Worm (Caenorhabditis elegans) whole organism, early embryonic: ENCODE measurements around the gene sdz-8.
A peak's percentile ranks its signal among the peaks of the same experiment; 100 is the strongest.

Experiments used
- B0310.2 ChIP-seq: sonication (generic microtip); optimal IDR thresholded peaks from 2 replicates; lab custom pipeline; 2016; ENCODE audit warnings: mild to moderate bottlenecking, missing genetic modification characterization, missing compliant biosample characterization
- F13C5.2 ChIP-seq: sonication (generic microtip); optimal IDR thresholded peaks from 2 replicates; lab custom pipeline; 2017; ENCODE audit warnings: mild to moderate bottlenecking, missing genetic modification characterization, inconsistent platforms, missing compliant biosample characterization
- aly-1 ChIP-seq: sonication (generic microtip); optimal IDR thresholded peaks from 2 replicates; lab custom pipeline; 2016; ENCODE audit warnings: missing genetic modification characterization, missing compliant biosample characterization
- ama-1 ChIP-seq: fragments of 150-350 bp; optimal IDR thresholded peaks from 2 replicates; lab custom pipeline; 2014
- ceh-13 ChIP-seq: fragments of 200-800 bp; sonication (Bioruptor generic); optimal IDR thresholded peaks from 2 replicates; lab custom pipeline; 2018; ENCODE audit warnings: mild to moderate bottlenecking, missing genetic modification characterization, missing compliant biosample characterization
- ceh-36 ChIP-seq: sonication (generic microtip); optimal IDR thresholded peaks from 2 replicates; lab custom pipeline; 2016; ENCODE audit warnings: missing genetic modification characterization, inconsistent platforms, missing compliant biosample characterization
- ets-7 ChIP-seq: sonication (generic microtip); optimal IDR thresholded peaks from 2 replicates; lab custom pipeline; 2016; ENCODE audit warnings: missing genotype, missing genetic modification characterization, missing compliant biosample characterization
- flt-1 ChIP-seq: fragments of 200-800 bp; sonication (Bioruptor generic); IDR thresholded peaks from 2 replicates; pipeline ENCODE4 v1.3.6; 2022; ENCODE audit warnings: missing genetic modification characterization, missing compliant biosample characterization
- hmbx-1 ChIP-seq: sonication (generic microtip); optimal IDR thresholded peaks from 2 replicates; lab custom pipeline; 2016; ENCODE audit warnings: mild to moderate bottlenecking, missing genetic modification characterization, missing compliant biosample characterization
- hmg-4 ChIP-seq: fragments of 200-800 bp; sonication (Bioruptor generic); optimal IDR thresholded peaks from 2 replicates; lab custom pipeline; 2018; ENCODE audit warnings: mild to moderate bottlenecking, missing genetic modification characterization, missing compliant biosample characterization
- hnd-1 ChIP-seq: sonication (generic microtip); optimal IDR thresholded peaks from 2 replicates; lab custom pipeline; 2016; ENCODE audit warnings: missing genetic modification characterization, missing compliant biosample characterization
- pes-1 ChIP-seq: fragments of 200-800 bp; sonication (Bioruptor generic); IDR thresholded peaks from 2 replicates; pipeline ENCODE4 v1.3.6; 2022; ENCODE audit warnings: missing genetic modification reagents, missing genetic modification characterization, missing compliant biosample characterization
- scrt-1 ChIP-seq: fragments of 200-800 bp; sonication (Bioruptor generic); IDR thresholded peaks from 2 replicates; pipeline ENCODE4 v1.3.6; 2022; ENCODE audit warnings: missing genetic modification characterization, missing compliant biosample characterization
- sea-1 ChIP-seq: fragments of 200-800 bp; sonication (Bioruptor generic); conservative IDR thresholded peaks from 2 replicates; pipeline ENCODE4 v1.3.6; 2022; ENCODE audit warnings: missing genetic modification characterization, missing compliant biosample characterization
- tbx-11 ChIP-seq: fragments of 200-800 bp; sonication (Bioruptor generic); IDR thresholded peaks from 2 replicates; pipeline ENCODE4 v1.3.6; 2022; ENCODE audit warnings: missing genetic modification characterization, missing compliant biosample characterization
- tbx-37 ChIP-seq: fragments of 200-800 bp; sonication (Bioruptor generic); conservative IDR thresholded peaks from 2 replicates; pipeline ENCODE4 v1.3.6; 2022; ENCODE audit warnings: missing genetic modification reagents, missing genetic modification characterization, missing compliant biosample characterization
- tra-4 ChIP-seq: sonication (generic microtip); optimal IDR thresholded peaks from 2 replicates; lab custom pipeline; 2017; ENCODE audit warnings: missing genetic modification characterization, missing compliant biosample characterization

sdz-8 gene

DNA sequence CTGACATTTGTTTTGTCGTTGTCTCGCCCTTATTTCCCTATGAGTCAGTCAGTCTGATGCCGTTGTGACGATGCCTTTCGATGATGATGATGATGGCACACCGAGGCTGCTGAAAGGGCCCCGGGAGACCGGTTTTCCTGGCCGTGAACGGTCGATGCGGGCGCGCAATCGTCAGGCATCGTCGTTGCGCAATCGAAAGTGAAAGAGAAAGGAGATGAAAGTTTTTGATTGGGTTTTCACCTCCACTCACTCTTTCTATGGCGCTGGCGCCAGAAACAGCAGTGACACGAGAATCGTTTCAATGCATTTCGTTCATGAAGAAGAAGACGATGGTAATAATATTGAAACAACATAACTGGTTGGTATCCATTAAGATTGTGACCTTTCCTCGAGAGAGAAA is 17.0 kb upstream of the sdz-8 start:
- TF ChIP-seq B0310.2 (tag; lab: Kevin White, UChicago) (no peak), flt-1 (GFP tag; lab: Robert Waterston, UW) (no peak), tbx-37 (GFP tag; lab: Robert Waterston, UW) (no peak), ama-1 (lab: Kevin White, UChicago) (no peak), tra-4 (tag; lab: Kevin White, UChicago) (no peak), hmbx-1 (tag; lab: Kevin White, UChicago) (no peak), hnd-1 (tag; lab: Kevin White, UChicago) (no peak), scrt-1 (GFP tag; lab: Robert Waterston, UW) (no peak), ceh-36 (no peak), pes-1 (GFP tag; lab: Robert Waterston, UW) (no peak), sea-1 (GFP tag; lab: Robert Waterston, UW) (no peak), ceh-13 (no peak)

ce11 chrV:11532535-11532853 is 16.5 kb upstream of the sdz-8 start:
- TF ChIP-seq F13C5.2 (tag; lab: Kevin White, UChicago) = no peak
- no peak for TF ChIP-seq flt-1 (GFP tag; lab: Robert Waterston, UW)
- TF ChIP-seq ama-1 (lab: Kevin White, UChicago) = no peak
- no peak for TF ChIP-seq ceh-36
- TF ChIP-seq pes-1 (GFP tag; lab: Robert Waterston, UW) = no peak
- TF ChIP-seq ets-7 (tag; lab: Kevin White, UChicago) = no peak
- TF ChIP-seq hnd-1 (tag; lab: Kevin White, UChicago) = no peak
- TF ChIP-seq B0310.2 (tag; lab: Kevin White, UChicago) = no peak
- no peak for TF ChIP-seq sea-1 (GFP tag; lab: Robert Waterston, UW)
- TF ChIP-seq aly-1 = no peak
- TF ChIP-seq tbx-11 (GFP tag; lab: Robert Waterston, UW) = no peak
- no peak for TF ChIP-seq tra-4 (tag; lab: Kevin White, UChicago)
- no peak for TF ChIP-seq hmg-4 (GFP tag; lab: Kevin White, UChicago)
- TF ChIP-seq hmbx-1 (tag; lab: Kevin White, UChicago) = no peak
- no peak for TF ChIP-seq ceh-13
- no peak for TF ChIP-seq tbx-37 (GFP tag; lab: Robert Waterston, UW)
- no peak for TF ChIP-seq scrt-1 (GFP tag; lab: Robert Waterston, UW)

DNA sequence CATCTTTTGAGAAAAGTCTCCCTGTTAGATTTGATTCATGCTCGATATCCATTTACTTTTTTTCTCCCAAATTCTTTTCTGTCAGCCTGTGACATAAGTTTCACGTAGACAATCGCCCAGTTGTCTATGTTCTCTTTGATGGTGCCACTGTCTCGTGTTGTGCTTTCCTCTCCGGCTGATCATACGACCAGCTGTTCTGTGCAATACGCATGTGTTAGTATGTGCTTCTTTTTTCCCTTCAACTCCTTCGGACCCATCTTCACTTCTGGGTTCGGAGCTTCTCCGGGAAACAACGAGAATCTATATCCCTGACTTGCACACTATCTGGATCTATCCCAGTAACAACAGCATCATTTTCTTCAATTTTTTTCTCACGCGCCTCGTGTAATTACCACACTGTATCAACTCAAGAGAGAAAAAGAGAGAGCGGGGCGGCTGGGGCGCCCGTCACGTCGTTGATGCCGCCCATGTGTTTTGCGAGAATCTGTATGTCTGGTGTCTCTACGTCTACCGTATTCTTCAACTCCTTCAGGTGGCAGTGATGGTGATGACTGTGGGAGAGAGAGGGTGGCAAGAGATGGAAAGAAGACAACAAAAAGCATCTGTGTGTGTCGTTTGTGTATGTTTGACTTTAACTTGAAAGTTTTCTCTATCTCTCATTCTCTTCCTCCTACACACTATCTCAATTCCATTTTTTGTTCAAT is 16.0 kb upstream of the sdz-8 start:
- TF ChIP-seq aly-1 = no peak
- TF ChIP-seq scrt-1 (GFP tag; lab: Robert Waterston, UW) = no peak
- TF ChIP-seq hmg-4 (GFP tag; lab: Kevin White, UChicago) = peak; percentile 60
- no peak for TF ChIP-seq tbx-37 (GFP tag; lab: Robert Waterston, UW)
- no peak for TF ChIP-seq tra-4 (tag; lab: Kevin White, UChicago)

ce11 chrV:11531100-11531499 is 15.1 kb upstream of the sdz-8 start:
- TF ChIP-seq ets-7 (tag; lab: Kevin White, UChicago) (no peak), pes-1 (GFP tag; lab: Robert Waterston, UW) (no peak), tbx-11 (GFP tag; lab: Robert Waterston, UW) (no peak), tra-4 (tag; lab: Kevin White, UChicago) (no peak), flt-1 (GFP tag; lab: Robert Waterston, UW) (no peak), ceh-36 (no peak), hmg-4 (GFP tag; lab: Kevin White, UChicago) (no peak), aly-1 (no peak), ama-1 (lab: Kevin White, UChicago) (no peak), ceh-13 (no peak), sea-1 (GFP tag; lab: Robert Waterston, UW) (no peak), hnd-1 (tag; lab: Kevin White, UChicago) (no peak), B0310.2 (tag; lab: Kevin White, UChicago) (no peak), tbx-37 (GFP tag; lab: Robert Waterston, UW) (no peak), hmbx-1 (tag; lab: Kevin White, UChicago) (no peak), scrt-1 (GFP tag; lab: Robert Waterston, UW) (no peak)

- TF ChIP-seq F13C5.2 (tag; lab: Kevin White, UChicago) (no peak), hnd-1 (tag; lab: Kevin White, UChicago) (no peak), pes-1 (GFP tag; lab: Robert Waterston, UW) (no peak), flt-1 (GFP tag; lab: Robert Waterston, UW) (no peak), tbx-37 (GFP tag; lab: Robert Waterston, UW) (no peak), tbx-11 (GFP tag; lab: Robert Waterston, UW) (no peak), hmg-4 (GFP tag; lab: Kevin White, UChicago) (no peak), scrt-1 (GFP tag; lab: Robert Waterston, UW) (no peak), ceh-36 (no peak)
Measured at ce11 chrV:11529541-11529940, 13.6 kb upstream of the sdz-8 start.

DNA sequence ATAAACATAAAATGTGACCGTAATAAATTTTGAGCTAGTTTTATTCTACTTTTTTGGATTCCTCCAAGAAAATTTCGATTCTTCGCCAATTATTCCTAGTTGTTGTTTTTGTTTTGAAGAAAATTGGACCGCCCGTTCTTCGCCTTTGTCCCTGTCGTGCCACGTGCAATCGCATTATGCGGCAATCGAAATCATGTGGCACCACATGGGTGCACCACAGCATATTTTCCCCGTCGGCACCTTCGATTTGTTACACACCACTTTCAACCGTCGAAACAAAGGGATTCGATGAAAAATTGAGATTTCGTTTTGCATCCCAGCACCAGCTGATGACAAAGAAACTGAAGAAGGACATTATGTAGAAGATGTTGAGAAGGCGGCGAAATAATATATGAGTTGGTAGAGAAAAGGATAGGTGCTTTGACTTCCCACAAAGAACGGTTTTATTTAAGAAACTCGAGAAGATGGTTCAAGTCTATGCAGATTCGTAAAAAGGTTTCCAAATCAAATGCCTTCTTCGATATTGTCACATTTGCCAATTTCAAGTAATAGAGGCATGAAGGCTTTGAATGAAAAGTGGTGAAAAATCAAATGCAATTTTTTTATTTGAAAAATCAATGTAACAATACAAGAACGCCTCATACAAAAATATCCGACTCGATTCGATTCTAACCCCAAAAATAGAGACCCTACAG is 12.8 kb upstream of the sdz-8 start:
- TF ChIP-seq scrt-1 (GFP tag; lab: Robert Waterston, UW) (0 out of 2 replicates have a peak, but pooled peaks have one; percentile 26), aly-1 (no peak)

DNA sequence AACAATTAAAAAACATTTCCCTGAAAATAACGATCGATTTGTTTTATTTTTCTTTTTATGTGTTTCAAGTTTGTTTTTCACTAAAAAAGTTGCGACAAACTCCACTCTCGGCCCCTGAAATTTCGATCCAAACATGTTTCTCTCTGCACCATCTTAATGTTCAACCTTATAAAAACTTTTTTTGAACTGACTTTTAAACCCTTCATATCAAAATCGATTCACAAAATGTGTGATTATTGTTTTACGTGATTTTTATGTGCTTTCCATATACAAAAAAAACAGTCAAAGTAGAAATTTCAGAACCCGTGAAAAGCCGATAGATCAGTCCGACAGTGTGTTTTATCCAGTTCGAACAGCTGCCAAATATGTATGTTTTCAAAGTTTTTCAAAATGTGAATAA is 11.5 kb upstream of the sdz-8 start, which contains the start of gene ccch-1:
Gene ccch-1 (plus strand): TSS at position 301 of the 400 bp plus-strand sequence.
- TF ChIP-seq sea-1 (GFP tag; lab: Robert Waterston, UW) (no peak), pes-1 (GFP tag; lab: Robert Waterston, UW) (no peak), tra-4 (tag; lab: Kevin White, UChicago) (no peak)
